Fruit fly (Drosophila melanogaster): ENCODE results near the gene CG9356.

Gene CG9356

dm6 chr3R:9428988-9429387 is 24.9 kb upstream of the CG9356 start (continued):
- TF ChIP-seq Ets21C (GFP tag; optimal IDR thresholded peaks at IDR 0.05) (peak; percentile 2), topi (GFP tag; optimal IDR thresholded peaks at IDR 0.05) (peak; percentile 56), CG32006 (GFP tag; optimal IDR thresholded peaks at IDR 0.05) (no peak), Hr38 (GFP tag; optimal IDR thresholded peaks at IDR 0.05) (no peak), fkh (GFP tag; optimal IDR thresholded peaks at IDR 0.05) (peak; percentile 75), Sox102F (GFP tag; optimal IDR thresholded peaks at IDR 0.05) (peak; percentile 61), CG8119 (GFP tag; IDR thresholded peaks at IDR 0.05) (no peak)

- TF ChIP-seq fd59A (GFP tag; optimal IDR thresholded peaks at IDR 0.05): no peak
- peak; percentile 11 for TF ChIP-seq dac (GFP tag; optimal IDR thresholded peaks at IDR 0.05)
- peak; percentile 76 for TF ChIP-seq CG6808 (GFP tag; optimal IDR thresholded peaks at IDR 0.05)
- TF ChIP-seq eg (GFP tag; IDR thresholded peaks at IDR 0.05): peak; percentile 71; the same call in 2 of the 3 replicates
- no peak for TF ChIP-seq Sox15 (GFP tag; optimal IDR thresholded peaks at IDR 0.05)
- TF ChIP-seq cyc (GFP tag; optimal IDR thresholded peaks at IDR 0.05): no peak
- peak; percentile 88 for TF ChIP-seq CG6163 (GFP tag; IDR thresholded peaks at IDR 0.05)
- TF ChIP-seq CG7368 (GFP tag; optimal IDR thresholded peaks at IDR 0.05): peak; percentile 45
- TF ChIP-seq CG11762 (GFP tag; optimal IDR thresholded peaks at IDR 0.05; ENCODE audit: insufficient read depth): peak; percentile 51
- peak; percentile 41 for TF ChIP-seq Sox102F (GFP tag; optimal IDR thresholded peaks at IDR 0.05)
- no peak for TF ChIP-seq Blimp-1 (GFP tag; optimal IDR thresholded peaks at IDR 0.05)
- TF ChIP-seq Smox (GFP tag; optimal IDR thresholded peaks at IDR 0.05): no peak
- peak; percentile 74 for TF ChIP-seq CG6854 (GFP tag; optimal IDR thresholded peaks at IDR 0.05)
- TF ChIP-seq Eip78C (GFP tag): peak; percentile 53
- TF ChIP-seq CG3919 (GFP tag; optimal IDR thresholded peaks at IDR 0.05): peak; percentile 53
- peak; percentile 70 for TF ChIP-seq CG16779 (tag; optimal IDR thresholded peaks at IDR 0.05)
- peak; percentile 26 for TF ChIP-seq CG8632 (GFP tag; optimal IDR thresholded peaks at IDR 0.05)
- peak; percentile 61 for TF ChIP-seq vri (GFP tag; optimal IDR thresholded peaks at IDR 0.05)
- TF ChIP-seq salr (GFP tag; optimal IDR thresholded peaks at IDR 0.05): peak in 1 of 2 experiments; percentile 50
- peak; percentile 87 for TF ChIP-seq CG6276 (GFP tag; optimal IDR thresholded peaks at IDR 0.05)
- TF ChIP-seq Sox14 (GFP tag; optimal IDR thresholded peaks at IDR 0.05): no peak
- peak; percentile 1 for TF ChIP-seq esn (GFP tag; optimal IDR thresholded peaks at IDR 0.05)
- no peak for TF ChIP-seq CG10631 (GFP tag; optimal IDR thresholded peaks at IDR 0.05)
- TF ChIP-seq fd85E (GFP tag; optimal IDR thresholded peaks at IDR 0.05): peak; percentile 14
- TF ChIP-seq Gug (GFP tag; IDR thresholded peaks at IDR 0.05): 0 out of 2 replicates have a peak, but pooled peaks have one; percentile 20
- peak; percentile 53 for TF ChIP-seq spab (GFP tag; optimal IDR thresholded peaks at IDR 0.05)
- TF ChIP-seq CG4318 (GFP tag; optimal IDR thresholded peaks at IDR 0.05): no peak
- TF ChIP-seq Met (GFP tag; optimal IDR thresholded peaks at IDR 0.05): peak; percentile 7
- TF ChIP-seq CG1621 (tag; optimal IDR thresholded peaks at IDR 0.05): peak; percentile 56
- peak; percentile 6 for TF ChIP-seq Ets96B (tag; optimal IDR thresholded peaks at IDR 0.05)
- no peak for TF ChIP-seq CG3032 (tag; optimal IDR thresholded peaks at IDR 0.05)
- peak; percentile 28 for TF ChIP-seq CG10669 (GFP tag; optimal IDR thresholded peaks at IDR 0.05)
- peak; percentile 20 for TF ChIP-seq dsx (GFP tag; optimal IDR thresholded peaks at IDR 0.05; ENCODE audit: poor library complexity, severe bottlenecking)
- peak; percentile 50 for TF ChIP-seq achi (GFP tag; optimal IDR thresholded peaks at IDR 0.05)
- peak; percentile 88 for TF ChIP-seq CG9139 (GFP tag; optimal IDR thresholded peaks at IDR 0.05)
- TF ChIP-seq svp (GFP tag): peak; percentile 83
- no peak for TF ChIP-seq CG11902 (GFP tag; optimal IDR thresholded peaks at IDR 0.05)
- TF ChIP-seq CG34406 (GFP tag; optimal IDR thresholded peaks at IDR 0.05): no peak
- peak; percentile 71; the same call in 2 of the 3 replicates for TF ChIP-seq CG8119 (GFP tag; IDR thresholded peaks at IDR 0.05)
- TF ChIP-seq Lpt (GFP tag; optimal IDR thresholded peaks at IDR 0.05): peak; percentile 62
- TF ChIP-seq Eip75B (GFP tag; optimal IDR thresholded peaks at IDR 0.05): peak; percentile 8
- peak; percentile 79 to 82 for TF ChIP-seq ss (GFP tag; optimal IDR thresholded peaks at IDR 0.05)
- TF ChIP-seq CG15336 (GFP tag; IDR thresholded peaks at IDR 0.05): peak; percentile 80
- TF ChIP-seq net (GFP tag; optimal IDR thresholded peaks at IDR 0.05): peak; percentile 24
- peak; percentile 95 for TF ChIP-seq fkh (GFP tag; optimal IDR thresholded peaks at IDR 0.05)
- TF ChIP-seq CG32006 (GFP tag; optimal IDR thresholded peaks at IDR 0.05): peak; percentile 21
Measured at dm6 chr3R:9428189-9428699, 24.2 kb upstream of the CG9356 start.

Data from whole organism, prepupa.